Fruit fly (Drosophila melanogaster) whole organism, embryonic: ENCODE data around the gene CG14817.

Experiments
- Aef1 ChIP-seq: fragments of 200-800 bp; sonication (Bioruptor generic); IDR thresholded peaks from 3 replicates; pipeline ENCODE4 v1.3.6; 2022; ENCODE audit warnings: missing biosample characterization, missing genetic modification characterization
- Antp ChIP-seq: fragments of 200-800 bp; sonication (Bioruptor generic); optimal IDR thresholded peaks from 3 replicates; lab custom pipeline; 2016; ENCODE audit warnings: missing biosample characterization, missing genetic modification characterization
- BEAF-32 ChIP-seq: fragments of 200-800 bp; sonication (Bioruptor generic); optimal IDR thresholded peaks from 3 replicates; lab custom pipeline; 2017; ENCODE audit warnings: missing biosample characterization, missing genetic modification characterization, mild to moderate bottlenecking, moderate library complexity, missing genetic modification reagents
- C15 ChIP-seq: fragments of 200-800 bp; sonication (Bioruptor generic); IDR thresholded peaks from 3 replicates; pipeline ENCODE4 v1.3.6; 2022; ENCODE audit warnings: missing biosample characterization, missing genetic modification characterization
- CG10267 ChIP-seq: fragments of 200-800 bp; sonication (Bioruptor generic); optimal IDR thresholded peaks from 2 replicates; lab custom pipeline; 2018; ENCODE audit warnings: missing biosample characterization, mild to moderate bottlenecking, missing genetic modification characterization, moderate library complexity
- CG11504 ChIP-seq: fragments of 200-800 bp; sonication (Bioruptor generic); optimal IDR thresholded peaks from 3 replicates; lab custom pipeline; 2019; ENCODE audit warnings: missing biosample characterization, mild to moderate bottlenecking, missing genetic modification characterization, moderate library complexity
- CG1233 ChIP-seq: fragments of 200-800 bp; sonication (Bioruptor generic); optimal IDR thresholded peaks from 4 replicates; lab custom pipeline; 2018; ENCODE audit warnings: missing biosample characterization, mild to moderate bottlenecking, missing genetic modification characterization
- CG14441 ChIP-seq: fragments of 200-800 bp; sonication (Bioruptor generic); IDR thresholded peaks from 2 replicates; pipeline ENCODE4 v1.3.6; 2022; ENCODE audit warnings: missing biosample characterization, missing genetic modification characterization
- CG14667 ChIP-seq: fragments of 200-800 bp; sonication (Bioruptor generic); IDR thresholded peaks from 2 replicates; pipeline ENCODE4 v1.3.6; 2022; ENCODE audit warnings: missing biosample characterization, missing genetic modification characterization
- CG1529 ChIP-seq: fragments of 200-800 bp; sonication (Bioruptor generic); optimal IDR thresholded peaks from 3 replicates; lab custom pipeline; 2018; ENCODE audit warnings: missing biosample characterization, missing genetic modification characterization
- CG16779 ChIP-seq: fragments of 200-800 bp; sonication (Bioruptor generic); IDR thresholded peaks from 2 replicates; pipeline ENCODE4 v1.3.6; 2022; ENCODE audit warnings: missing biosample characterization, missing genetic modification characterization
- CG17328 ChIP-seq: fragments of 200-800 bp; sonication (Bioruptor generic); IDR thresholded peaks from 2 replicates; pipeline ENCODE4 v1.3.6; 2022; ENCODE audit warnings: missing biosample characterization, missing genetic modification characterization
- CG17802 ChIP-seq: fragments of 200-800 bp; sonication (Bioruptor generic); optimal IDR thresholded peaks from 2 replicates; lab custom pipeline; 2018; ENCODE audit warnings: missing biosample characterization, mild to moderate bottlenecking, missing genetic modification characterization, moderate library complexity
- CG2202 ChIP-seq: fragments of 200-800 bp; sonication (Bioruptor generic); optimal IDR thresholded peaks from 2 replicates; lab custom pipeline; 2018; ENCODE audit warnings: missing biosample characterization, mild to moderate bottlenecking, missing genetic modification characterization
- CG30431 ChIP-seq: fragments of 200-800 bp; sonication (Bioruptor generic); optimal IDR thresholded peaks from 2 replicates; lab custom pipeline; 2017; ENCODE audit warnings: missing biosample characterization, missing genetic modification characterization
- CG4707 ChIP-seq: fragments of 200-800 bp; sonication (Bioruptor generic); optimal IDR thresholded peaks from 2 replicates; lab custom pipeline; 2018; ENCODE audit warnings: missing biosample characterization, mild to moderate bottlenecking, missing genetic modification characterization, moderate library complexity
- CG4854 ChIP-seq: fragments of 200-800 bp; sonication (Bioruptor generic); optimal IDR thresholded peaks from 2 replicates; lab custom pipeline; 2016; ENCODE audit warnings: missing biosample characterization, missing genetic modification characterization, inconsistent platforms
- CG5245 ChIP-seq: fragments of 200-800 bp; sonication (Bioruptor generic); optimal IDR thresholded peaks from 3 replicates; lab custom pipeline; 2016; ENCODE audit warnings: missing biosample characterization, missing genetic modification characterization
- CG6254 ChIP-seq: fragments of 200-800 bp; sonication (Bioruptor generic); optimal IDR thresholded peaks from 3 replicates; lab custom pipeline; 2017; ENCODE audit warnings: mild to moderate bottlenecking, missing biosample characterization, missing genetic modification reagents, missing genetic modification characterization
- CG6689 ChIP-seq: fragments of 200-800 bp; sonication (Bioruptor generic); IDR thresholded peaks from 2 replicates; pipeline ENCODE4 v1.3.6; 2022; ENCODE audit warnings: missing biosample characterization, missing genetic modification characterization
- CG7271 ChIP-seq: fragments of 200-800 bp; sonication (Bioruptor generic); optimal IDR thresholded peaks from 2 replicates; lab custom pipeline; 2018; ENCODE audit warnings: missing biosample characterization, mild to moderate bottlenecking, missing genetic modification characterization, moderate library complexity
- CG7987 ChIP-seq: fragments of 200-800 bp; sonication (Bioruptor generic); optimal IDR thresholded peaks from 2 replicates; lab custom pipeline; 2018; ENCODE audit warnings: missing biosample characterization, mild to moderate bottlenecking, missing genetic modification characterization, moderate library complexity
- CG8089 ChIP-seq: fragments of 200-800 bp; sonication (Bioruptor generic); optimal IDR thresholded peaks from 3 replicates; lab custom pipeline; 2016; ENCODE audit warnings: missing biosample characterization, missing genetic modification characterization
- CG8290 ChIP-seq, 3 experiments: fragments of 200-800 bp; sonication (Bioruptor generic); optimal IDR thresholded peaks; 2 replicates each; lab custom pipeline; 2016 to 2019; ENCODE audit warnings: missing biosample characterization in 3 of 3, missing genetic modification characterization in 3 of 3, mild to moderate bottlenecking in 2 of 3, moderate library complexity in 1 of 3
- CG9932 ChIP-seq: fragments of 200-800 bp; sonication (Bioruptor generic); IDR thresholded peaks from 2 replicates; pipeline ENCODE4 v1.3.6; 2022; ENCODE audit warnings: missing biosample characterization, missing genetic modification characterization
- Dad ChIP-seq: fragments of 200-800 bp; sonication (Bioruptor generic); optimal IDR thresholded peaks from 3 replicates; lab custom pipeline; 2016; ENCODE audit warnings: missing biosample characterization, missing genetic modification characterization
- Dp ChIP-seq: fragments of 200-800 bp; sonication (Bioruptor generic); optimal IDR thresholded peaks from 2 replicates; lab custom pipeline; 2018; ENCODE audit warnings: missing biosample characterization, mild to moderate bottlenecking, missing genetic modification characterization, moderate library complexity
- Ets97D ChIP-seq: fragments of 200-800 bp; sonication (Bioruptor generic); optimal IDR thresholded peaks from 3 replicates; lab custom pipeline; 2016; ENCODE audit warnings: missing biosample characterization, missing genetic modification characterization
- Fer1 ChIP-seq: fragments of 200-800 bp; sonication (Bioruptor generic); optimal IDR thresholded peaks from 2 replicates; lab custom pipeline; 2017; ENCODE audit warnings: missing biosample characterization, mild to moderate bottlenecking, missing genetic modification characterization
- Mrtf ChIP-seq: fragments of 200-800 bp; sonication (Bioruptor generic); IDR thresholded peaks from 3 replicates; pipeline ENCODE4 v1.3.6; 2022; ENCODE audit warnings: missing biosample characterization, missing genetic modification characterization
- Ptx1 ChIP-seq: fragments of 200-800 bp; sonication (Bioruptor generic); IDR thresholded peaks from 2 replicates; pipeline ENCODE4 v1.3.6; 2022; ENCODE audit warnings: missing biosample characterization, missing genetic modification characterization
- Ravus ChIP-seq: fragments of 200-800 bp; sonication (Bioruptor generic); IDR thresholded peaks from 2 replicates; pipeline ENCODE4 v1.3.6; 2022; ENCODE audit warnings: missing biosample characterization, missing genetic modification characterization
- Rfx ChIP-seq: fragments of 200-800 bp; sonication (Bioruptor generic); IDR thresholded peaks from 2 replicates; pipeline ENCODE4 v1.3.6; 2022; ENCODE audit warnings: missing biosample characterization, missing genetic modification characterization
- Sin3A ChIP-seq: fragments of >200 bp; optimal IDR thresholded peaks from 2 replicates; lab custom pipeline; 2018
- Sry-δ ChIP-seq: fragments of 200-800 bp; sonication (Bioruptor generic); optimal IDR thresholded peaks from 2 replicates; lab custom pipeline; 2016; ENCODE audit warnings: missing biosample characterization, missing genetic modification characterization
- ab ChIP-seq: fragments of 200-800 bp; sonication (Bioruptor generic); optimal IDR thresholded peaks from 2 replicates; lab custom pipeline; 2016; ENCODE audit warnings: missing biosample characterization, missing genetic modification characterization
- amos ChIP-seq: fragments of 200-800 bp; sonication (Bioruptor generic); IDR thresholded peaks from 2 replicates; pipeline ENCODE4 v1.3.6; 2022; ENCODE audit warnings: missing biosample characterization, missing genetic modification characterization; ENCODE audit not compliant: partially characterized antibody
- chm ChIP-seq: fragments of 200-800 bp; sonication (Bioruptor generic); IDR thresholded peaks from 2 replicates; pipeline ENCODE4 v1.3.6; 2022; ENCODE audit warnings: missing biosample characterization, missing genetic modification characterization
- dmrt11E ChIP-seq: fragments of 200-800 bp; sonication (Bioruptor generic); optimal IDR thresholded peaks from 3 replicates; lab custom pipeline; 2018; ENCODE audit warnings: missing biosample characterization, mild to moderate bottlenecking, missing genetic modification characterization, moderate library complexity
- fd96Cb ChIP-seq: fragments of 200-800 bp; sonication (Bioruptor generic); optimal IDR thresholded peaks from 2 replicates; lab custom pipeline; 2018; ENCODE audit warnings: missing biosample characterization, mild to moderate bottlenecking, missing genetic modification characterization, moderate library complexity
- gro ChIP-seq: fragments of 200-800 bp; sonication (Bioruptor generic); optimal IDR thresholded peaks from 2 replicates; lab custom pipeline; 2016; ENCODE audit warnings: missing biosample characterization, missing genetic modification characterization
- gsb ChIP-seq: fragments of 200-800 bp; sonication (Bioruptor generic); IDR thresholded peaks from 2 replicates; pipeline ENCODE4 v1.3.6; 2022; ENCODE audit warnings: missing biosample characterization, missing genetic modification characterization
- kay ChIP-seq: fragments of 200-800 bp; sonication (Bioruptor generic); optimal IDR thresholded peaks from 2 replicates; lab custom pipeline; 2016; ENCODE audit warnings: missing biosample characterization, missing genetic modification characterization
- knrl ChIP-seq: fragments of 200-800 bp; sonication (Bioruptor generic); IDR thresholded peaks from 3 replicates; pipeline ENCODE4 v1.3.6; 2022; ENCODE audit warnings: missing biosample characterization, missing genetic modification characterization; ENCODE audit not compliant: partially characterized antibody
- maf-S ChIP-seq: fragments of 200-800 bp; sonication (Bioruptor generic); optimal IDR thresholded peaks from 2 replicates; lab custom pipeline; 2016; ENCODE audit warnings: missing biosample characterization, missing genetic modification characterization
- mam ChIP-seq: fragments of 200-800 bp; sonication (Bioruptor generic); optimal IDR thresholded peaks from 3 replicates; lab custom pipeline; 2016; ENCODE audit warnings: missing biosample characterization, missing genetic modification characterization
- pfk ChIP-seq: fragments of 200-800 bp; sonication (Bioruptor generic); optimal IDR thresholded peaks from 2 replicates; lab custom pipeline; 2018; ENCODE audit warnings: missing biosample characterization, mild to moderate bottlenecking, missing genetic modification characterization, moderate library complexity
- slp2 ChIP-seq: fragments of 200-800 bp; sonication (Bioruptor generic); optimal IDR thresholded peaks from 2 replicates; lab custom pipeline; 2016; ENCODE audit warnings: missing biosample characterization, missing genetic modification characterization
- tap ChIP-seq: fragments of 200-800 bp; optimal IDR thresholded peaks from 3 replicates; lab custom pipeline; 2019; ENCODE audit warnings: missing biosample characterization, mild to moderate bottlenecking, missing genetic modification characterization, moderate library complexity
- tna ChIP-seq: fragments of 200-800 bp; sonication (Bioruptor generic); IDR thresholded peaks from 2 replicates; pipeline ENCODE4 v1.3.6; 2022; ENCODE audit warnings: missing biosample characterization, missing genetic modification characterization; ENCODE audit not compliant: partially characterized antibody

The CG14817 gene

DNA sequence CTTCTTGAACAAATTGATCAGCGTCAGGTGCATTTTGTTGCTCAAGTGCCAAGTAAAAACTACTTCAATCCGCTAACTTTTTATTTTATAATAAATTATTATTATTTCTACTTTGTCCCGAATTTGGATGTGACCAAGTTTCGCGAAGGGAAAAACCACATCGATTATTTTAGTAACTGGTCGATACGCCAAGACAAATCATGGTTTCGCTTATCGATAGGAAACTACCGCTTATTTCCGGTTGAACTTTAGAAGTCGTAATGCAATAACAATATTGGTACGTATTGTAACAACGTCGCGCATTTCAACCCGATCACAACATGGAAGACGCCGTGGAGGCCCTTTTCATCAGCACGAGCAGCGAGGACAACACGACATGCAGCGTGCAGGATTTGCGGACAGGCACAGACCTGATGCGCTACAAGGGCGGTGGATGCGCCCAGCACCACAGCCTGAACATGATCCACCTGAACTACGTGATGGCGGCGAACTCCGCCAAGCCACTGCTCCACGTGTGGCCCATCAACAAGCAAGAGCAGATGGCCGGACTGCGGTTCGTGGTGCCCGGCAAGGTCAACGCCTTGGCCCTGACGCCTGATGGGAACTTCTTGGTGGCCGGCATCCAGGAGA, at the start of gene CG14817, which contains the start of gene CG14805 (continued):
- TF ChIP-seq BEAF-32 (GFP tag; lab: Kevin White, UChicago) (peak; percentile 70), chm (peak; percentile 85), dmrt11E (tag; lab: Kevin White, UChicago) (peak; percentile 59), C15 (GFP tag; lab: Robert Waterston, UW) (0 out of 3 replicates have a peak, but pooled peaks have one; percentile 44), gsb (no peak), tna (GFP tag; lab: Robert Waterston, UW) (no peak; the same call in 1 of the 2 replicates), CG7271 (tag; lab: Kevin White, UChicago) (peak; percentile 94), Antp (GFP tag; lab: Kevin White, UChicago) (no peak), Dp (peak; percentile 27), CG30431 (GFP tag; lab: Kevin White, UChicago) (peak; percentile 22), fd96Cb (no peak), CG2202 (tag; lab: Kevin White, UChicago) (peak; percentile 65), ab (GFP tag; lab: Kevin White, UChicago) (no peak), maf-S (no peak), Sin3A (lab: Kevin White, UChicago) (no peak), CG1233 (GFP tag; lab: Kevin White, UChicago) (peak; percentile 83), CG17328 (peak; percentile 58), CG17802 (tag; lab: Kevin White, UChicago) (peak; percentile 20), CG5245 (GFP tag; lab: Kevin White, UChicago) (no peak), Rfx (GFP tag; lab: Robert Waterston, UW) (peak; percentile 78), slp2 (peak; percentile 12), CG1529 (peak; percentile 54), gro (no peak), CG7987 (GFP tag; lab: Kevin White, UChicago) (peak; percentile 93), Fer1 (peak; percentile 93), CG6254 (GFP tag; lab: Kevin White, UChicago) (no peak), CG9932 (GFP tag; lab: Robert Waterston, UW) (no peak; the same call in 1 of the 2 replicates), Sry-δ (peak; percentile 48), Ets97D (GFP tag; lab: Kevin White, UChicago) (peak; percentile 98), CG8089 (GFP tag; lab: Kevin White, UChicago) (no peak), CG4854 (GFP tag; lab: Kevin White, UChicago) (peak; percentile 48), CG14667 (GFP tag; lab: Robert Waterston, UW) (no peak), knrl (GFP tag; lab: Robert Waterston, UW) (0 out of 3 replicates have a peak, but pooled peaks have one; percentile 27), kay (GFP tag; lab: Kevin White, UChicago) (no peak), CG16779 (no peak), CG6689 (GFP tag; lab: Robert Waterston, UW) (0 out of 2 replicates have a peak, but pooled peaks have one; percentile 19), Dad (peak; percentile 7)

dm6 chrX:1922765-1923501, 45.9 kb upstream of the CG14817 start, which contains the start of the genes eIF2Bepsilon and Ocrl:
TSS of gene eIF2Bepsilon (minus strand) at chrX:1922874.
TSS of gene Ocrl (plus strand) at chrX:1922981.
- no peak for TF ChIP-seq dmrt11E (tag; lab: Kevin White, UChicago)
- TF ChIP-seq CG4707 (GFP tag; lab: Kevin White, UChicago) = no peak
- TF ChIP-seq CG8290 (GFP tag; optimal IDR thresholded peaks at IDR 0.05; lab: Kevin White, UChicago) = no peak
- TF ChIP-seq CG8290 (tag; optimal IDR thresholded peaks at IDR 0.05; lab: Kevin White, UChicago) = no peak
- peak; percentile 46 for TF ChIP-seq amos
- no peak for TF ChIP-seq Ravus (GFP tag; lab: Robert Waterston, UW)
- TF ChIP-seq Ptx1 (GFP tag; lab: Robert Waterston, UW) = no peak
- TF ChIP-seq tap (tag; lab: Kevin White, UChicago) = no peak
- TF ChIP-seq CG11504 (tag; lab: Kevin White, UChicago) = no peak
- no peak for TF ChIP-seq CG14441 (GFP tag; lab: Robert Waterston, UW)
- no peak for TF ChIP-seq gsb
- no peak for TF ChIP-seq mam (GFP tag; lab: Kevin White, UChicago)
- peak; percentile 9 for TF ChIP-seq CG10267 (tag; lab: Kevin White, UChicago)
- no peak for TF ChIP-seq Aef1 (GFP tag; lab: Robert Waterston, UW)
- TF ChIP-seq pfk (GFP tag; lab: Kevin White, UChicago) = no peak
- TF ChIP-seq CG14667 (GFP tag; lab: Robert Waterston, UW) = no peak
- no peak for TF ChIP-seq Mrtf (GFP tag; lab: Robert Waterston, UW)
